Fruit fly (Drosophila melanogaster) whole organism, embryonic: Measurements from ENCODE around the gene RpS25.

Source experiments
- ATbp ChIP-seq: fragments of 200-800 bp; sonication (Bioruptor generic); optimal IDR thresholded peaks from 2 replicates; lab custom pipeline; 2017; ENCODE audit warnings: missing biosample characterization, mild to moderate bottlenecking, missing genetic modification characterization, missing genetic modification reagents
- CG10979 ChIP-seq: fragments of 200-800 bp; sonication (Bioruptor generic); optimal IDR thresholded peaks from 2 replicates; lab custom pipeline; 2018; ENCODE audit warnings: missing biosample characterization, mild to moderate bottlenecking, missing genetic modification characterization, moderate library complexity
- CG12104 ChIP-seq: fragments of 200-800 bp; sonication (Bioruptor generic); optimal IDR thresholded peaks from 3 replicates; lab custom pipeline; 2016; ENCODE audit warnings: missing biosample characterization, missing genetic modification characterization
- CG12391 ChIP-seq: fragments of 200-800 bp; sonication (Bioruptor generic); optimal IDR thresholded peaks from 3 replicates; lab custom pipeline; 2018; ENCODE audit warnings: missing biosample characterization, mild to moderate bottlenecking, missing genetic modification characterization, moderate library complexity
- CG13123 ChIP-seq: fragments of 200-800 bp; sonication (Bioruptor generic); optimal IDR thresholded peaks from 2 replicates; lab custom pipeline; 2016; ENCODE audit warnings: missing biosample characterization, missing genetic modification characterization
- CG13296 ChIP-seq: fragments of 200-800 bp; sonication (Bioruptor generic); optimal IDR thresholded peaks from 3 replicates; lab custom pipeline; 2018; ENCODE audit warnings: missing biosample characterization, mild to moderate bottlenecking, missing genetic modification characterization
- CG13775 ChIP-seq: fragments of 200-800 bp; sonication (Bioruptor generic); optimal IDR thresholded peaks from 3 replicates; lab custom pipeline; 2017; ENCODE audit warnings: missing biosample characterization, mild to moderate bottlenecking, missing genetic modification characterization
- CG15269 ChIP-seq: fragments of 200-800 bp; sonication (Bioruptor generic); optimal IDR thresholded peaks from 2 replicates; lab custom pipeline; 2018; ENCODE audit warnings: missing biosample characterization, mild to moderate bottlenecking, missing genetic modification characterization, moderate library complexity
- CG15514 ChIP-seq: fragments of 200-800 bp; sonication (Bioruptor generic); optimal IDR thresholded peaks from 3 replicates; lab custom pipeline; 2017; ENCODE audit warnings: missing biosample characterization, missing genetic modification characterization, mild to moderate bottlenecking, moderate library complexity, missing genetic modification reagents
- CG16813 ChIP-seq: fragments of 200-800 bp; sonication (Bioruptor generic); IDR thresholded peaks from 3 replicates; pipeline ENCODE4 v1.3.6; 2022; ENCODE audit warnings: missing biosample characterization, missing genetic modification characterization; ENCODE audit not compliant: partially characterized antibody
- CG17359 ChIP-seq: fragments of 200-800 bp; sonication (Bioruptor generic); optimal IDR thresholded peaks from 3 replicates; lab custom pipeline; 2018; ENCODE audit warnings: missing biosample characterization, mild to moderate bottlenecking, missing genetic modification characterization, moderate library complexity
- CG17802 ChIP-seq: fragments of 200-800 bp; sonication (Bioruptor generic); optimal IDR thresholded peaks from 2 replicates; lab custom pipeline; 2018; ENCODE audit warnings: missing biosample characterization, mild to moderate bottlenecking, missing genetic modification characterization, moderate library complexity
- CG1832 ChIP-seq: fragments of 200-800 bp; sonication (Bioruptor generic); optimal IDR thresholded peaks from 2 replicates; lab custom pipeline; 2017; ENCODE audit warnings: missing biosample characterization, mild to moderate bottlenecking, missing genetic modification characterization, inconsistent platforms
- CG3163 ChIP-seq: fragments of 200-800 bp; sonication (Bioruptor generic); optimal IDR thresholded peaks from 3 replicates; lab custom pipeline; 2016; ENCODE audit warnings: missing biosample characterization, missing genetic modification characterization
- CG4328 ChIP-seq: fragments of 200-800 bp; sonication (Bioruptor generic); optimal IDR thresholded peaks from 3 replicates; lab custom pipeline; 2017; ENCODE audit warnings: missing biosample characterization, missing genetic modification reagents, missing genetic modification characterization
- CG6254 ChIP-seq: fragments of 200-800 bp; sonication (Bioruptor generic); optimal IDR thresholded peaks from 3 replicates; lab custom pipeline; 2017; ENCODE audit warnings: mild to moderate bottlenecking, missing biosample characterization, missing genetic modification reagents, missing genetic modification characterization
- CG8290 ChIP-seq, 3 experiments: fragments of 200-800 bp; sonication (Bioruptor generic); optimal IDR thresholded peaks; 2 replicates each; lab custom pipeline; 2016 to 2019; ENCODE audit warnings: missing biosample characterization in 3 of 3, missing genetic modification characterization in 3 of 3, mild to moderate bottlenecking in 2 of 3, moderate library complexity in 1 of 3
- CG9609 ChIP-seq: fragments of 200-800 bp; sonication (Bioruptor generic); optimal IDR thresholded peaks from 3 replicates; lab custom pipeline; 2016; ENCODE audit warnings: missing biosample characterization, missing genetic modification characterization
- D19A ChIP-seq: fragments of 200-800 bp; optimal IDR thresholded peaks from 3 replicates; lab custom pipeline; 2019; ENCODE audit warnings: missing biosample characterization, mild to moderate bottlenecking, missing genetic modification characterization, moderate library complexity
- Fer2 ChIP-seq: fragments of 200-800 bp; sonication (Bioruptor generic); optimal IDR thresholded peaks from 2 replicates; lab custom pipeline; 2018; ENCODE audit warnings: missing biosample characterization, mild to moderate bottlenecking, missing genetic modification characterization, moderate library complexity
- Hr51 ChIP-seq, 2 experiments: fragments of 200-800 bp; sonication (Bioruptor generic); optimal IDR thresholded peaks; 2 replicates in 1 of 2; 3 replicates in 1 of 2; lab custom pipeline; 2016 to 2018; ENCODE audit warnings: missing biosample characterization in 2 of 2, missing genetic modification characterization in 2 of 2, mild to moderate bottlenecking in 1 of 2, moderate library complexity in 1 of 2
- Kr ChIP-seq: fragments of 200-800 bp; sonication (Bioruptor generic); optimal IDR thresholded peaks from 2 replicates; lab custom pipeline; 2017; ENCODE audit warnings: missing biosample characterization, mild to moderate bottlenecking, missing genetic modification characterization
- Lim3 ChIP-seq: fragments of 200-800 bp; sonication (Bioruptor generic); IDR thresholded peaks from 2 replicates; pipeline ENCODE4 v1.3.6; 2022; ENCODE audit warnings: missing biosample characterization, missing genetic modification characterization
- NC2β ChIP-seq: fragments of 200-800 bp; sonication (Bioruptor generic); optimal IDR thresholded peaks from 2 replicates; lab custom pipeline; 2016; ENCODE audit warnings: missing biosample characterization, missing genetic modification characterization
- Pdp1 ChIP-seq, 2 experiments: fragments of 200-800 bp; sonication (Bioruptor generic); optimal IDR thresholded peaks; 3 replicates each; lab custom pipeline; 2016; ENCODE audit warnings: missing biosample characterization in 2 of 2, missing genetic modification characterization in 2 of 2, mild to moderate bottlenecking in 1 of 2, moderate library complexity in 1 of 2
- Six4 ChIP-seq: fragments of 200-800 bp; sonication (Bioruptor generic); optimal IDR thresholded peaks from 2 replicates; lab custom pipeline; 2016; ENCODE audit warnings: missing biosample characterization, missing genetic modification characterization
- Sry-δ ChIP-seq: fragments of 200-800 bp; sonication (Bioruptor generic); optimal IDR thresholded peaks from 2 replicates; lab custom pipeline; 2016; ENCODE audit warnings: missing biosample characterization, missing genetic modification characterization
- Usf ChIP-seq: fragments of 200-800 bp; sonication (Bioruptor generic); optimal IDR thresholded peaks from 2 replicates; lab custom pipeline; 2017; ENCODE audit warnings: missing genotype, missing biosample characterization, missing genetic modification characterization
- Xbp1 ChIP-seq: fragments of 200-800 bp; sonication (Bioruptor generic); optimal IDR thresholded peaks from 3 replicates; lab custom pipeline; 2016; ENCODE audit warnings: missing biosample characterization, mild to moderate bottlenecking, missing genetic modification characterization
- YL-1 ChIP-seq: fragments of 200-800 bp; sonication (Bioruptor generic); optimal IDR thresholded peaks from 3 replicates; lab custom pipeline; 2017; ENCODE audit warnings: missing biosample characterization, mild to moderate bottlenecking, missing genetic modification characterization
- bigmax ChIP-seq: fragments of 200-800 bp; sonication (Bioruptor generic); optimal IDR thresholded peaks from 2 replicates; lab custom pipeline; 2018; ENCODE audit warnings: missing biosample characterization, mild to moderate bottlenecking, missing genetic modification characterization
- chif ChIP-seq, 2 experiments: fragments of 200-800 bp; sonication (Bioruptor generic); optimal IDR thresholded peaks; 3 replicates each; lab custom pipeline; 2016; ENCODE audit warnings: missing biosample characterization in 2 of 2, missing genetic modification characterization in 2 of 2
- ems ChIP-seq: fragments of 200-800 bp; sonication (Bioruptor generic); optimal IDR thresholded peaks from 3 replicates; lab custom pipeline; 2016; ENCODE audit warnings: missing biosample characterization, missing genetic modification characterization
- ind ChIP-seq: fragments of 200-800 bp; sonication (Bioruptor generic); optimal IDR thresholded peaks from 3 replicates; lab custom pipeline; 2016; ENCODE audit warnings: missing biosample characterization, missing genetic modification characterization
- kni ChIP-seq: fragments of 200-800 bp; sonication (Bioruptor generic); optimal IDR thresholded peaks from 3 replicates; lab custom pipeline; 2017; ENCODE audit warnings: mild to moderate bottlenecking, missing biosample characterization, missing genetic modification reagents, missing genetic modification characterization
- nmo ChIP-seq: fragments of 200-800 bp; sonication (Bioruptor generic); optimal IDR thresholded peaks from 2 replicates; lab custom pipeline; 2018; ENCODE audit warnings: missing biosample characterization, mild to moderate bottlenecking, missing genetic modification characterization, moderate library complexity
- run ChIP-seq: fragments of 200-800 bp; sonication (Bioruptor generic); optimal IDR thresholded peaks from 3 replicates; lab custom pipeline; 2018; ENCODE audit warnings: missing biosample characterization, mild to moderate bottlenecking, missing genetic modification characterization
- sens ChIP-seq: fragments of 200-800 bp; sonication (Bioruptor generic); peaks from one replicate; lab custom pipeline; 2016; ENCODE audit warnings: missing biosample characterization, missing genetic modification characterization
- sisA ChIP-seq: fragments of 200-800 bp; sonication (Bioruptor generic); IDR thresholded peaks from 2 replicates; pipeline ENCODE4 v1.3.6; 2022; ENCODE audit warnings: missing biosample characterization, missing genetic modification characterization
- slbo ChIP-seq: fragments of 200-800 bp; sonication (Bioruptor generic); IDR thresholded peaks from 2 replicates; pipeline ENCODE4 v1.3.6; 2022; ENCODE audit warnings: missing biosample characterization, missing genetic modification characterization
- sna ChIP-seq: fragments of 200-800 bp; sonication (Bioruptor generic); IDR thresholded peaks from 2 replicates; pipeline ENCODE4 v1.3.6; 2022; ENCODE audit warnings: missing biosample characterization, missing genetic modification characterization; ENCODE audit not compliant: partially characterized antibody
- sqz ChIP-seq: fragments of 200-800 bp; sonication (Bioruptor generic); optimal IDR thresholded peaks from 3 replicates; lab custom pipeline; 2018; ENCODE audit warnings: missing biosample characterization, mild to moderate bottlenecking, missing genetic modification characterization
- sr ChIP-seq: fragments of 200-800 bp; sonication (Bioruptor generic); IDR thresholded peaks from 3 replicates; pipeline ENCODE4 v1.3.6; 2022; ENCODE audit warnings: missing biosample characterization, missing genetic modification characterization
- tin ChIP-seq: fragments of 200-800 bp; sonication (Bioruptor generic); optimal IDR thresholded peaks from 3 replicates; lab custom pipeline; 2016; ENCODE audit warnings: missing biosample characterization, missing genetic modification characterization
- tup ChIP-seq: fragments of 200-800 bp; sonication (Bioruptor generic); optimal IDR thresholded peaks from 2 replicates; lab custom pipeline; 2016; ENCODE audit warnings: missing biosample characterization, mild to moderate bottlenecking, missing genetic modification characterization, moderate library complexity
- twi ChIP-seq: fragments of 200-800 bp; optimal IDR thresholded peaks from 2 replicates; lab custom pipeline; 2019; ENCODE audit warnings: missing biosample characterization, mild to moderate bottlenecking, missing genetic modification characterization, moderate library complexity
- vfl ChIP-seq: fragments of 200-800 bp; sonication (Bioruptor generic); optimal IDR thresholded peaks from 2 replicates; lab custom pipeline; 2016; ENCODE audit warnings: missing biosample characterization, missing genetic modification characterization
- wor ChIP-seq: fragments of 200-800 bp; sonication (Bioruptor generic); IDR thresholded peaks from 2 replicates; pipeline ENCODE4 v1.3.6; 2022; ENCODE audit warnings: missing biosample characterization, missing genetic modification characterization

RpS25 gene

DNA sequence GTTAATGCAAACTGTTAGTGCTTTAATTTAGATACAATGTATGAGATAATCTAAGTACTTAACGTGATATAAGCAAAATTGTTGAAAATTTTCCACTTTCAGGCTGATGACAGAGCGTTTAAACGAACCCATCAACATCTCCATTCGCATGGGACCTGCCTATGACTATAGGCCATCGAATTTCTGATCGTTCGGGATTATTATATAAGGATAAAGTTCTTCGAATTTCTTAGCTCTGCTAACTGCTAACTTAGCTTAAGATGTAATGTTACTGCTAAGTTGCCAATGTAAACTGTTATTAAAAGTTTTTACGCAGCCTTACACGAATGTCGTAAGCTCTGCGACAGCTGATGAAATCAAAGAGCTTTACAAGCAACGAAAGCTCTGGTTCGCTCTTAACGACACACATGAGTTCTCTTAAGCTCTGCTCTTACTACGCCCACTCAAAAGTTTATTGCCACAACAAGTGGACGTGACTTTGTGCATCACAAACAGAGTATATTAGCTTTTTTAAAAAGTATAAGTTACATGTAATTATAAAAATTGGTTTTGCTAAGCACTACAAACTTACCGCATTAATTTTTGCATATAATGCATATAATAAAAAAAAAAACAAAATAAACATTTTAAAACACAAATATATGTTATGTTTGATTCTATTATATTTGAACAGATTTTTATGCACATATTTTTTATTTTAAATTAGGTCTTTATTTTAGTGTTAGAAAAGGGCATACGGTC is 19.3 kb downstream of the RpS25 start (continued):
- TF ChIP-seq kni (GFP tag; lab: Kevin White, UChicago): peak; percentile 92
- TF ChIP-seq YL-1 (GFP tag; lab: Kevin White, UChicago): peak; percentile 90
- TF ChIP-seq nmo (GFP tag; lab: Kevin White, UChicago): peak; percentile 100
- peak; percentile 90 for TF ChIP-seq ems
- peak; percentile 93 to 100 for TF ChIP-seq Hr51 (GFP tag; optimal IDR thresholded peaks at IDR 0.05; lab: Kevin White, UChicago)
- peak; percentile 99 for TF ChIP-seq slbo (GFP tag; lab: Robert Waterston, UW)
- peak; percentile 76 for TF ChIP-seq vfl (GFP tag; lab: Kevin White, UChicago)
- peak; percentile 94 for TF ChIP-seq CG6254 (GFP tag; lab: Kevin White, UChicago)
- peak; percentile 83 to 96 for TF ChIP-seq Pdp1 (GFP tag; optimal IDR thresholded peaks at IDR 0.05; lab: Kevin White, UChicago)
- TF ChIP-seq CG9609: peak; percentile 88
- TF ChIP-seq CG8290 (GFP tag; optimal IDR thresholded peaks at IDR 0.05; lab: Kevin White, UChicago): peak; percentile 91
- TF ChIP-seq CG8290 (tag; optimal IDR thresholded peaks at IDR 0.05; lab: Kevin White, UChicago): peak; percentile 77 to 84
- TF ChIP-seq Usf: peak; percentile 98
- TF ChIP-seq run (tag; lab: Kevin White, UChicago): peak; percentile 98
- peak; percentile 99 for TF ChIP-seq CG4328 (GFP tag; lab: Kevin White, UChicago)
- TF ChIP-seq CG12104 (GFP tag; lab: Kevin White, UChicago): peak; percentile 98
- TF ChIP-seq Six4: peak; percentile 98
- peak; percentile 90 for TF ChIP-seq CG15514 (GFP tag; lab: Kevin White, UChicago)
- peak; percentile 99 for TF ChIP-seq CG12391 (tag; lab: Kevin White, UChicago)
- TF ChIP-seq CG16813 (GFP tag; lab: Robert Waterston, UW): no peak
- peak; percentile 69 for TF ChIP-seq tup (GFP tag; lab: Kevin White, UChicago)
- TF ChIP-seq tin (GFP tag; lab: Kevin White, UChicago): peak; percentile 97
- peak; percentile 97 for TF ChIP-seq ATbp (GFP tag; lab: Kevin White, UChicago)
- peak; percentile 96 for TF ChIP-seq Lim3 (GFP tag; lab: Robert Waterston, UW)
- TF ChIP-seq CG10979 (tag; lab: Kevin White, UChicago): peak; percentile 99
- peak; percentile 49 for TF ChIP-seq bigmax (GFP tag; lab: Kevin White, UChicago)
- TF ChIP-seq CG15269 (tag; lab: Kevin White, UChicago): peak; percentile 99
- peak; percentile 97 for TF ChIP-seq Xbp1 (GFP tag; lab: Kevin White, UChicago)
- TF ChIP-seq sna (GFP tag; lab: Robert Waterston, UW): no peak
- peak; percentile 88 for TF ChIP-seq twi
- TF ChIP-seq CG17359 (tag; lab: Kevin White, UChicago): peak; percentile 99
- peak; percentile 99 for TF ChIP-seq D19A (tag; lab: Kevin White, UChicago)
- peak; percentile 17 for TF ChIP-seq Sry-δ (GFP tag; lab: Kevin White, UChicago)
- TF ChIP-seq sisA: peak; percentile 99
- TF ChIP-seq wor (GFP tag; lab: Robert Waterston, UW): peak; percentile 99
- TF ChIP-seq sr (GFP tag; lab: Robert Waterston, UW): peak; percentile 94
- peak; percentile 98 for TF ChIP-seq ind (GFP tag; lab: Kevin White, UChicago)
- no peak for TF ChIP-seq Kr (GFP tag; lab: Kevin White, UChicago)
- peak; percentile 97 for TF ChIP-seq sens (GFP tag; lab: Kevin White, UChicago)
- peak; percentile 97 for TF ChIP-seq Fer2 (tag; lab: Kevin White, UChicago)
- TF ChIP-seq CG13775 (GFP tag; lab: Kevin White, UChicago): peak; percentile 98
- TF ChIP-seq NC2β (GFP tag; lab: Kevin White, UChicago): peak; percentile 55
- TF ChIP-seq chif (GFP tag; optimal IDR thresholded peaks at IDR 0.05; lab: Kevin White, UChicago): peak; percentile 69 to 88
- TF ChIP-seq CG13123: peak; percentile 94
- TF ChIP-seq CG13296 (GFP tag; lab: Kevin White, UChicago): peak; percentile 99
- peak; percentile 96 for TF ChIP-seq sqz (GFP tag; lab: Kevin White, UChicago)
- no peak for TF ChIP-seq CG1832 (GFP tag; lab: Kevin White, UChicago)
- TF ChIP-seq CG17802: peak; percentile 88
- peak; percentile 97 for TF ChIP-seq CG3163 (GFP tag; lab: Kevin White, UChicago)
